Fruit fly (Drosophila melanogaster): ENCODE data around the gene GstD6.

The GstD6 gene

dm6 chr3R:12406235-12407196, 29.6 kb downstream of the GstD6 start, which contains the start of gene CG5167 (continued):
- peak; percentile 27 for TF ChIP-seq scrt (GFP tag; optimal IDR thresholded peaks at IDR 0.05)
- TF ChIP-seq Xbp1 (GFP tag; optimal IDR thresholded peaks at IDR 0.05) = peak; percentile 28
- peak; percentile 11; the same call in 1 of the 3 replicates for TF ChIP-seq B-H1 (GFP tag; IDR thresholded peaks at IDR 0.05)
- 0 out of 3 replicates have a peak, but pooled peaks have one; percentile 30 for TF ChIP-seq CG34422 (GFP tag; IDR thresholded peaks at IDR 0.05)
- peak; percentile 19 for TF ChIP-seq gcm (GFP tag; optimal IDR thresholded peaks at IDR 0.05)
- TF ChIP-seq Ets65A (GFP tag) = peak; percentile 44
- TF ChIP-seq so (GFP tag; IDR thresholded peaks at IDR 0.05) = 0 out of 3 replicates have a peak, but pooled peaks have one; percentile 21
- TF ChIP-seq CG4820 (GFP tag; optimal IDR thresholded peaks at IDR 0.05) = peak; percentile 99
- peak; percentile 42 for TF ChIP-seq dmrt11E (tag; optimal IDR thresholded peaks at IDR 0.05)
- TF ChIP-seq NfI (GFP tag; optimal IDR thresholded peaks at IDR 0.05) = no peak
- TF ChIP-seq Hmr (GFP tag; optimal IDR thresholded peaks at IDR 0.05) = peak; percentile 35
- peak; percentile 9 for TF ChIP-seq Vsx1 (GFP tag; optimal IDR thresholded peaks at IDR 0.05)
- TF ChIP-seq gsb-n (tag; optimal IDR thresholded peaks at IDR 0.05) = peak; percentile 7
- peak; percentile 25; the same call in 1 of the 4 replicates for TF ChIP-seq Dll (GFP tag; IDR thresholded peaks at IDR 0.05; ENCODE audit: partially characterized antibody)
- peak; percentile 8 for TF ChIP-seq Nf-YC (tag; optimal IDR thresholded peaks at IDR 0.05)
- TF ChIP-seq lbe (GFP tag; optimal IDR thresholded peaks at IDR 0.05) = peak; percentile 12
- peak; percentile 14 for TF ChIP-seq Ssrp (tag; optimal IDR thresholded peaks at IDR 0.05)
- peak; percentile 5 for TF ChIP-seq pzg (GFP tag; optimal IDR thresholded peaks at IDR 0.05)
- TF ChIP-seq NC2α (GFP tag; optimal IDR thresholded peaks at IDR 0.05) = no peak
- TF ChIP-seq CG4424 (GFP tag; optimal IDR thresholded peaks at IDR 0.05) = peak; percentile 11
- no peak for TF ChIP-seq ro (GFP tag; IDR thresholded peaks at IDR 0.05)
- TF ChIP-seq fd3F (GFP tag; optimal IDR thresholded peaks at IDR 0.05) = peak; percentile 3
- no peak for TF ChIP-seq CG32772 (GFP tag; IDR thresholded peaks at IDR 0.05)
- 0 out of 3 replicates have a peak, but pooled peaks have one; percentile 22 for TF ChIP-seq dysf (GFP tag; IDR thresholded peaks at IDR 0.05)
- peak; percentile 35 for TF ChIP-seq Fer3 (tag; optimal IDR thresholded peaks at IDR 0.05)
- no peak for TF ChIP-seq Mad (GFP tag; optimal IDR thresholded peaks at IDR 0.05)
- TF ChIP-seq CG15696 (tag; optimal IDR thresholded peaks at IDR 0.05) = peak; percentile 39
- peak; percentile 7 for TF ChIP-seq CG2202 (tag; optimal IDR thresholded peaks at IDR 0.05)
- peak; percentile 61 for TF ChIP-seq CG10979 (tag; optimal IDR thresholded peaks at IDR 0.05)
- TF ChIP-seq lmd (GFP tag; IDR thresholded peaks at IDR 0.05) = peak; percentile 16; the same call in 1 of the 2 replicates
- no peak for TF ChIP-seq pnt (GFP tag; optimal IDR thresholded peaks at IDR 0.05)
- no peak for TF ChIP-seq Trl (optimal IDR thresholded peaks at IDR 0.05)
- no peak for TF ChIP-seq Trl (GFP tag; optimal IDR thresholded peaks at IDR 0.05)
- TF ChIP-seq CG9437 (GFP tag; optimal IDR thresholded peaks at IDR 0.05) = peak; percentile 85
- TF ChIP-seq Sox102F (GFP tag; optimal IDR thresholded peaks at IDR 0.05) = peak; percentile 38
- peak; percentile 51 for TF ChIP-seq CG3995 (GFP tag; optimal IDR thresholded peaks at IDR 0.05)
- peak; percentile 52; the same call in 1 of the 2 replicates for TF ChIP-seq CG13287 (GFP tag; IDR thresholded peaks at IDR 0.05; ENCODE audit: partially characterized antibody)
- no peak for TF ChIP-seq Nf-YB (GFP tag; optimal IDR thresholded peaks at IDR 0.05)
- TF ChIP-seq pum (GFP tag; optimal IDR thresholded peaks at IDR 0.05) = no peak
- TF ChIP-seq grau (tag; optimal IDR thresholded peaks at IDR 0.05) = peak; percentile 56
- TF ChIP-seq CG2116 (GFP tag; optimal IDR thresholded peaks at IDR 0.05) = peak; percentile 43
- peak; percentile 24 for TF ChIP-seq CG8388 (GFP tag; optimal IDR thresholded peaks at IDR 0.05)
- no peak for TF ChIP-seq schlank (tag; optimal IDR thresholded peaks at IDR 0.05)
- no peak for TF ChIP-seq Bgb (GFP tag; IDR thresholded peaks at IDR 0.05; ENCODE audit: partially characterized antibody)
- TF ChIP-seq fd102C (GFP tag; optimal IDR thresholded peaks at IDR 0.05) = no peak
- TF ChIP-seq HLH54F (GFP tag; optimal IDR thresholded peaks at IDR 0.05) = no peak
- TF ChIP-seq CG15601 (tag; optimal IDR thresholded peaks at IDR 0.05) = peak; percentile 37
